Worm (Caenorhabditis elegans) whole organism, midembryonic: ENCODE data around the gene fbxa-12.

Experiments used
- T22C8.4 ChIP-seq: fragments of 200-800 bp; sonication (Bioruptor generic); IDR thresholded peaks from 2 replicates; pipeline ENCODE4 v1.3.6; 2022; ENCODE audit warnings: missing genetic modification characterization, missing compliant biosample characterization
- med-1 ChIP-seq: sonication (generic microtip); optimal IDR thresholded peaks from 2 replicates; lab custom pipeline; 2017; ENCODE audit warnings: missing genetic modification characterization, mild to moderate bottlenecking, missing compliant biosample characterization, antibody characterized with exemption, missing genetic modification reagents; ENCODE audit not compliant: insufficient read depth
- ref-1 ChIP-seq: fragments of 200-800 bp; sonication (Bioruptor generic); conservative IDR thresholded peaks from 2 replicates; pipeline ENCODE4 v1.3.6; 2022; ENCODE audit warnings: missing genetic modification reagents, missing genetic modification characterization, missing compliant biosample characterization
- tab-1 ChIP-seq: fragments of 200-800 bp; sonication (Bioruptor generic); IDR thresholded peaks from 2 replicates; pipeline ENCODE4 v1.3.6; 2022; ENCODE audit warnings: missing genetic modification characterization, missing compliant biosample characterization
- ztf-23 ChIP-seq: fragments of 200-800 bp; sonication (Bioruptor generic); IDR thresholded peaks from 2 replicates; pipeline ENCODE4 v1.3.6; 2022; ENCODE audit warnings: missing genetic modification reagents, missing genetic modification characterization, missing compliant biosample characterization
- ztf-29 ChIP-seq: fragments of 200-800 bp; sonication (Bioruptor generic); IDR thresholded peaks from 2 replicates; pipeline ENCODE4 v1.3.6; 2022; ENCODE audit warnings: missing genetic modification reagents, missing genetic modification characterization, missing compliant biosample characterization

ce11 chrIII:2223932-2224331 lies 4.4 kb downstream of the fbxa-12 start, which contains the start of gene srd-65:
- TF ChIP-seq tab-1 (no peak), T22C8.4 (no peak), ztf-23 (GFP tag; lab: Robert Waterston, UW) (no peak), med-1 (GFP tag; lab: Kevin White, UChicago) (no peak), ztf-29 (GFP tag; lab: Robert Waterston, UW) (no peak), ref-1 (GFP tag; lab: Robert Waterston, UW) (no peak)
